Worm (Caenorhabditis elegans): ENCODE data around the gene gip-1.

Gene gip-1

ce11 chrIII:2331033-2331625 is 16.3 kb upstream of the gip-1 start, which contains the start of the genes Y54F10BM.13 and ppm-1.D (continued):
- TF ChIP-seq nhr-111 (GFP tag; optimal IDR thresholded peaks at IDR 0.05) (no peak), nhr-102 (tag; optimal IDR thresholded peaks at IDR 0.05) (no peak), lsy-2 (tag; optimal IDR thresholded peaks at IDR 0.05) (peak in 1 of 2 experiments; percentile 21), tag-97 (GFP tag; IDR thresholded peaks at IDR 0.05) (no peak), nhr-77 (tag; optimal IDR thresholded peaks at IDR 0.05) (no peak), hmg-1.1 (GFP tag; IDR thresholded peaks at IDR 0.05) (0 out of 2 replicates have a peak, but pooled peaks have one; percentile 42), set-16 (GFP tag; IDR thresholded peaks at IDR 0.05) (no peak), zfp-3 (GFP tag; conservative IDR thresholded peaks at IDR 0.05) (no peak), mes-2 (tag; optimal IDR thresholded peaks at IDR 0.05; ENCODE audit: poor library complexity, severe bottlenecking) (no peak), ZK337.2 (GFP tag; IDR thresholded peaks at IDR 0.05) (no peak)

ce11 chrIII:2343273-2343672 is 4.1 kb upstream of the gip-1 start, which contains the start of gene phf-5:
TSS of gene phf-5 (plus strand) at chrIII:2343573.
- TF ChIP-seq spr-1 (tag; optimal IDR thresholded peaks at IDR 0.05) (no peak), nhr-11 (tag; optimal IDR thresholded peaks at IDR 0.05) (no peak), gei-8 (GFP tag; optimal IDR thresholded peaks at IDR 0.05) (no peak), hmg-1.1 (GFP tag; IDR thresholded peaks at IDR 0.05) (no peak), zfp-3 (GFP tag; conservative IDR thresholded peaks at IDR 0.05) (no peak), ztf-11 (tag; optimal IDR thresholded peaks at IDR 0.05) (no peak), dmd-9 (GFP tag; IDR thresholded peaks at IDR 0.05) (no peak), pha-4 (GFP tag; IDR thresholded peaks at IDR 0.05) (no peak), pha-4 (tag; optimal IDR thresholded peaks at IDR 0.05) (no peak), F44E2.7 (GFP tag; IDR thresholded peaks at IDR 0.05) (no peak), fkh-10 (GFP tag; optimal IDR thresholded peaks at IDR 0.05) (no peak), nhr-28 (tag; optimal IDR thresholded peaks at IDR 0.05) (no peak), Y105C5A.15 (GFP tag; IDR thresholded peaks at IDR 0.05) (no peak), T20F7.1 (GFP tag; optimal IDR thresholded peaks at IDR 0.05) (no peak), egl-27 (tag; optimal IDR thresholded peaks at IDR 0.05) (no peak), zfp-2 (tag; optimal IDR thresholded peaks at IDR 0.05) (no peak)

ce11 chrIII:2349956-2350355 is 2.6 kb downstream of the gip-1 start:
- no peak for TF ChIP-seq R02D3.7 (tag; optimal IDR thresholded peaks at IDR 0.05)
- no peak for TF ChIP-seq dpl-1 (GFP tag; optimal IDR thresholded peaks at IDR 0.05)
- no peak for TF ChIP-seq madf-5 (GFP tag; IDR thresholded peaks at IDR 0.05)
- TF ChIP-seq rbr-2 (tag; optimal IDR thresholded peaks at IDR 0.05) = no peak
- TF ChIP-seq jun-1 (tag; optimal IDR thresholded peaks at IDR 0.05) = no peak
- TF ChIP-seq hlh-11 (tag; optimal IDR thresholded peaks at IDR 0.05) = no peak
- TF ChIP-seq lin-38 (GFP tag; IDR thresholded peaks at IDR 0.05) = no peak
- no peak for TF ChIP-seq hmg-1.1 (GFP tag; IDR thresholded peaks at IDR 0.05)
- TF ChIP-seq egl-43 (GFP tag; IDR thresholded peaks at IDR 0.05) = no peak
- no peak for TF ChIP-seq spr-1 (tag; optimal IDR thresholded peaks at IDR 0.05)
- TF ChIP-seq ztf-11 (tag; optimal IDR thresholded peaks at IDR 0.05) = no peak
- no peak for TF ChIP-seq nhr-111 (GFP tag; optimal IDR thresholded peaks at IDR 0.05)
- TF ChIP-seq Y48G9A.11 (GFP tag; IDR thresholded peaks at IDR 0.05) = no peak
- no peak for TF ChIP-seq F26F4.8 (GFP tag; conservative IDR thresholded peaks at IDR 0.05)
- TF ChIP-seq arid-1 (GFP tag; conservative IDR thresholded peaks at IDR 0.05) = no peak
- TF ChIP-seq lin-29 (GFP tag; IDR thresholded peaks at IDR 0.05) = no peak
- no peak for TF ChIP-seq nhr-76 (tag; optimal IDR thresholded peaks at IDR 0.05)
- no peak for TF ChIP-seq spr-3 (GFP tag; optimal IDR thresholded peaks at IDR 0.05)
- no peak for TF ChIP-seq unc-62 (GFP tag; optimal IDR thresholded peaks at IDR 0.05 in 1 of 2)
- no peak for TF ChIP-seq unc-62 (tag; optimal IDR thresholded peaks at IDR 0.05)
- TF ChIP-seq mep-1 (tag; optimal IDR thresholded peaks at IDR 0.05) = no peak

All from whole organism, L4 larva.